Worm (Caenorhabditis elegans) whole organism, early embryonic: ENCODE data around the gene K08D9.2.

ENCODE experiments used
- B0310.2 ChIP-seq: sonication (generic microtip); optimal IDR thresholded peaks from 2 replicates; lab custom pipeline; 2016; ENCODE audit warnings: mild to moderate bottlenecking, missing genetic modification characterization, missing compliant biosample characterization
- F13C5.2 ChIP-seq: sonication (generic microtip); optimal IDR thresholded peaks from 2 replicates; lab custom pipeline; 2017; ENCODE audit warnings: mild to moderate bottlenecking, missing genetic modification characterization, inconsistent platforms, missing compliant biosample characterization
- aly-1 ChIP-seq: sonication (generic microtip); optimal IDR thresholded peaks from 2 replicates; lab custom pipeline; 2016; ENCODE audit warnings: missing genetic modification characterization, missing compliant biosample characterization
- ama-1 ChIP-seq: fragments of 150-350 bp; optimal IDR thresholded peaks from 2 replicates; lab custom pipeline; 2014
- ceh-13 ChIP-seq: fragments of 200-800 bp; sonication (Bioruptor generic); optimal IDR thresholded peaks from 2 replicates; lab custom pipeline; 2018; ENCODE audit warnings: mild to moderate bottlenecking, missing genetic modification characterization, missing compliant biosample characterization
- ceh-36 ChIP-seq: sonication (generic microtip); optimal IDR thresholded peaks from 2 replicates; lab custom pipeline; 2016; ENCODE audit warnings: missing genetic modification characterization, inconsistent platforms, missing compliant biosample characterization
- ets-7 ChIP-seq: sonication (generic microtip); optimal IDR thresholded peaks from 2 replicates; lab custom pipeline; 2016; ENCODE audit warnings: missing genotype, missing genetic modification characterization, missing compliant biosample characterization
- flt-1 ChIP-seq: fragments of 200-800 bp; sonication (Bioruptor generic); IDR thresholded peaks from 2 replicates; pipeline ENCODE4 v1.3.6; 2022; ENCODE audit warnings: missing genetic modification characterization, missing compliant biosample characterization
- hmbx-1 ChIP-seq: sonication (generic microtip); optimal IDR thresholded peaks from 2 replicates; lab custom pipeline; 2016; ENCODE audit warnings: mild to moderate bottlenecking, missing genetic modification characterization, missing compliant biosample characterization
- hmg-4 ChIP-seq: fragments of 200-800 bp; sonication (Bioruptor generic); optimal IDR thresholded peaks from 2 replicates; lab custom pipeline; 2018; ENCODE audit warnings: mild to moderate bottlenecking, missing genetic modification characterization, missing compliant biosample characterization
- hnd-1 ChIP-seq: sonication (generic microtip); optimal IDR thresholded peaks from 2 replicates; lab custom pipeline; 2016; ENCODE audit warnings: missing genetic modification characterization, missing compliant biosample characterization
- pes-1 ChIP-seq: fragments of 200-800 bp; sonication (Bioruptor generic); IDR thresholded peaks from 2 replicates; pipeline ENCODE4 v1.3.6; 2022; ENCODE audit warnings: missing genetic modification reagents, missing genetic modification characterization, missing compliant biosample characterization
- scrt-1 ChIP-seq: fragments of 200-800 bp; sonication (Bioruptor generic); IDR thresholded peaks from 2 replicates; pipeline ENCODE4 v1.3.6; 2022; ENCODE audit warnings: missing genetic modification characterization, missing compliant biosample characterization
- sea-1 ChIP-seq: fragments of 200-800 bp; sonication (Bioruptor generic); conservative IDR thresholded peaks from 2 replicates; pipeline ENCODE4 v1.3.6; 2022; ENCODE audit warnings: missing genetic modification characterization, missing compliant biosample characterization
- tbx-11 ChIP-seq: fragments of 200-800 bp; sonication (Bioruptor generic); IDR thresholded peaks from 2 replicates; pipeline ENCODE4 v1.3.6; 2022; ENCODE audit warnings: missing genetic modification characterization, missing compliant biosample characterization
- tbx-37 ChIP-seq: fragments of 200-800 bp; sonication (Bioruptor generic); conservative IDR thresholded peaks from 2 replicates; pipeline ENCODE4 v1.3.6; 2022; ENCODE audit warnings: missing genetic modification reagents, missing genetic modification characterization, missing compliant biosample characterization
- tra-4 ChIP-seq: sonication (generic microtip); optimal IDR thresholded peaks from 2 replicates; lab custom pipeline; 2017; ENCODE audit warnings: missing genetic modification characterization, missing compliant biosample characterization

K08D9.2 gene

ce11 chrV:3275033-3275432 is 47.6 kb downstream of the K08D9.2 start, which contains the start of gene T28A11.3:
Gene T28A11.3 (plus strand): TSS chrV:3275333.
- no peak for TF ChIP-seq ceh-36 (tag; lab: Kevin White, UChicago)
- TF ChIP-seq tbx-11 (GFP tag; lab: Robert Waterston, UW), result no peak
- TF ChIP-seq B0310.2 (tag; lab: Kevin White, UChicago), result no peak
- no peak for TF ChIP-seq tbx-37
- TF ChIP-seq pes-1 (GFP tag; lab: Robert Waterston, UW), result no peak
- TF ChIP-seq aly-1 (tag; lab: Kevin White, UChicago), result no peak
- TF ChIP-seq hnd-1 (tag; lab: Kevin White, UChicago), result no peak
- TF ChIP-seq sea-1 (GFP tag; lab: Robert Waterston, UW), result no peak
- no peak for TF ChIP-seq F13C5.2
- TF ChIP-seq hmbx-1, result no peak
- TF ChIP-seq flt-1 (GFP tag; lab: Robert Waterston, UW), result no peak
- TF ChIP-seq ama-1 (lab: Kevin White, UChicago), result no peak
- no peak for TF ChIP-seq scrt-1 (GFP tag; lab: Robert Waterston, UW)
- no peak for TF ChIP-seq hmg-4 (GFP tag; lab: Kevin White, UChicago)
- no peak for TF ChIP-seq tra-4 (tag; lab: Kevin White, UChicago)
- TF ChIP-seq ceh-13 (GFP tag; lab: Kevin White, UChicago), result no peak

- TF ChIP-seq hnd-1 (tag; lab: Kevin White, UChicago), result no peak
- no peak for TF ChIP-seq pes-1 (GFP tag; lab: Robert Waterston, UW)
- TF ChIP-seq ets-7 (tag; lab: Kevin White, UChicago), result no peak
- no peak for TF ChIP-seq ceh-13 (GFP tag; lab: Kevin White, UChicago)
- TF ChIP-seq tbx-11 (GFP tag; lab: Robert Waterston, UW), result no peak
- no peak for TF ChIP-seq hmg-4 (GFP tag; lab: Kevin White, UChicago)
These were observed 48.7 kb downstream of the K08D9.2 start for ce11 chrV:3276184-3276583.

ce11 chrV:3278101-3278639 is 50.7 kb downstream of the K08D9.2 start, which contains the start of gene fbxa-64:
Gene fbxa-64 (minus strand): TSS chrV:3278151.
- TF ChIP-seq B0310.2 (tag; lab: Kevin White, UChicago), result no peak
- TF ChIP-seq F13C5.2, result no peak
- no peak for TF ChIP-seq scrt-1 (GFP tag; lab: Robert Waterston, UW)
- no peak for TF ChIP-seq ceh-13 (GFP tag; lab: Kevin White, UChicago)
- no peak for TF ChIP-seq hnd-1 (tag; lab: Kevin White, UChicago)
- TF ChIP-seq pes-1 (GFP tag; lab: Robert Waterston, UW), result no peak
- TF ChIP-seq sea-1 (GFP tag; lab: Robert Waterston, UW), result no peak
- TF ChIP-seq ceh-36 (tag; lab: Kevin White, UChicago), result no peak
- no peak for TF ChIP-seq aly-1 (tag; lab: Kevin White, UChicago)
- no peak for TF ChIP-seq ets-7 (tag; lab: Kevin White, UChicago)
- no peak for TF ChIP-seq tbx-37
- TF ChIP-seq hmbx-1, result no peak
- TF ChIP-seq tbx-11 (GFP tag; lab: Robert Waterston, UW), result no peak
- TF ChIP-seq tra-4 (tag; lab: Kevin White, UChicago), result no peak
- no peak for TF ChIP-seq hmg-4 (GFP tag; lab: Kevin White, UChicago)
- TF ChIP-seq flt-1 (GFP tag; lab: Robert Waterston, UW), result no peak
- TF ChIP-seq ama-1 (lab: Kevin White, UChicago), result no peak

ce11 chrV:3279138-3279537 is 51.7 kb downstream of the K08D9.2 start:
- no peak for TF ChIP-seq ama-1 (lab: Kevin White, UChicago)
- no peak for TF ChIP-seq F13C5.2
- no peak for TF ChIP-seq tbx-11 (GFP tag; lab: Robert Waterston, UW)
- no peak for TF ChIP-seq tra-4 (tag; lab: Kevin White, UChicago)
- no peak for TF ChIP-seq flt-1 (GFP tag; lab: Robert Waterston, UW)
- TF ChIP-seq tbx-37, result no peak
- TF ChIP-seq hnd-1 (tag; lab: Kevin White, UChicago), result no peak
- no peak for TF ChIP-seq sea-1 (GFP tag; lab: Robert Waterston, UW)
- no peak for TF ChIP-seq ceh-36 (tag; lab: Kevin White, UChicago)
- TF ChIP-seq hmg-4 (GFP tag; lab: Kevin White, UChicago), result no peak
- TF ChIP-seq scrt-1 (GFP tag; lab: Robert Waterston, UW), result no peak
- no peak for TF ChIP-seq ceh-13 (GFP tag; lab: Kevin White, UChicago)
- TF ChIP-seq pes-1 (GFP tag; lab: Robert Waterston, UW), result no peak
